Fruit fly (Drosophila melanogaster) S2 (cell line): ENCODE data around the gene Aps.

Source experiments
- CG8478 ChIP-seq: fragments of >200 bp; optimal IDR thresholded peaks from 2 replicates; lab custom pipeline; 2018
- CTCF ChIP-seq, 2 experiments: fragments of >200 bp; optimal IDR thresholded peaks; 2 replicates each; lab custom pipeline; 2018

The Aps gene

DNA sequence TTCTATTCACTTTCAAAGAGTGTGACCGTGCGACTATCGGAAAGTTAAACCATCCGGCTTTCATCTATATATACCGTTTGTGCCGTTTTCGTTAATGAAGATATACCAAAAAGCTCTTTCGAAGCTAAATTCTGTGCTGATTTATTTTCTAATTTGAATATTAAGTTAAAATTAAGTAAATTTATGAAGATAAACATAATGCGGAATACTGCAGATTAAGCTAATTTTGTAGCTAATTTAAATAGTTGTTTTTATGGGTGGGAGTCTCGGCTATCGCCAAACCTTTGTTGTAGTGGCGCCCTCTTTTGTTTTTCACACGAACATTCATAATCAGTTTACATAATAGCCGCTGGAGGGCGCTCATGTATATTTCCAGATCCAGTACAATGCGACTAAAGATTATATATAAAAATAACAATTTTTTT lies at the start of gene Aps:
TSS of gene Aps (minus strand) at position 37 of the 425 bp plus-strand sequence.
- TF ChIP-seq CG8478 (lab: Kevin White, UChicago) = no peak
- peak; percentile 74 to 92 for TF ChIP-seq CTCF (optimal IDR thresholded peaks at IDR 0.05; lab: Kevin White, UChicago)

DNA sequence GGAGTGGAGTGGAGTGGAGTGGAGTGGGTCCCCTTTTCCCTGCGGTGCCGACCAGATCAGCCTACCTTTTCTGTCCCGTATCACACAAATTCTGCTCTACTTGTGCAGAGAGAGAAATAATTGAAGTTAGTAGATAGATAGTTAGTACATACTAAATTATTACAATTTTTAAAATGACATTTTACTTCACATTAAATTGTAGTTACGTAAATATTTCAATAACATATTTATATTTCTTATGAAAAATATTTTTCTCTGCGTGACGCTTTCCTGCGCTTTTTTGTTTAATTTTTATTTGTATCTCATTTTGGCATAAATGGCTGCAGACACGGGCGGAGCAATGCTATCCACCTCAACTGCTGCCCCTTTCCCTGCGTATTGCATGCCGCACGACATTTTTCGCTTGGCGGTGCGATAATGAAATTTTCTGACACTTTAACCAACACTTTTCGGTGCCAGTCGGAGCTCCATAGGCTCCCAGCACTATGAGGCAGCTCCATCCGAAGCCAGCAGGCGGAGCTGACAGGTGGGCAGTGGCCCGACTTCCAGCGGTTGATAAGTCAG lies 47.9 kb upstream of the Aps start:
- no peak for TF ChIP-seq CTCF (optimal IDR thresholded peaks at IDR 0.05; lab: Kevin White, UChicago)

DNA sequence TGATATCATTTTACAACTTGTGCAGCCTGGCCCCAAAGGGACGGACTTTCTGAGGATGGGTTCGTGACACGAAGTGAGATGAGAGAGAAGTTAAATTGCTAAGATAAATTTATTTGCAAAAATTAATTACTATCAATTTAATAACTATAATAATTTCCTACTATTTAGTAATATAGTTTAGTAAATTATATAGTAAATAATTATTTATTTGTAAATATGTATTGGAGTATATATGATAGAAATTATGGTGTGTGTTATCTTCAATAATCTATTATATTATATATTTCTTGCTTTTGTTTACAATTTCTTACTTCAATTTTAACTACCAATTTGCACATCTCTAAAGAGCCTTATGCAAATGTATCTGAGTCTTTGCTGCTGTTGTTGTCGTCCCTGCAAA lies 43.6 kb upstream of the Aps start:
- TF ChIP-seq CG8478 (lab: Kevin White, UChicago) = no peak
- TF ChIP-seq CTCF (optimal IDR thresholded peaks at IDR 0.05; lab: Kevin White, UChicago) = no peak

DNA sequence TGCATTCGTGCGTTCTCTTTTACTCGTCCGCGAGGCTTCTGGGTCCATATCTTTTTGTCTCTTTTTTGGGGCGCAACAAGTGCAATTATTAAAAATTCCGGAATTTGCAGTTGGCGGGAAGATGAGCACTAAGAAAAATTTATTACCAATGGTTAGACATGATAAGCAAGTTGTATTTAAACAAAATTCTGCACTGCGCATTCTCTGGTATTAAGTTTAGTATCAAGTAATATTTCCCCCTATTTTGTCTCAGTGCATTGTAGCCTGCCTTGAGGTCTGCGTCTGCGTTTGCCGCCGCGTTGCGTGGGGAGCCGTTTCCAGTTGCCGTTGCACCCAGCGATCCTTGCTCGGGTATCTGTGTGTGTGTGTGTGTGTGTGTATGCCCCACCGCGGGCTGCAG lies 41.4 kb upstream of the Aps start:
- TF ChIP-seq CTCF (optimal IDR thresholded peaks at IDR 0.05; lab: Kevin White, UChicago) (no peak), CG8478 (lab: Kevin White, UChicago) (no peak)

DNA sequence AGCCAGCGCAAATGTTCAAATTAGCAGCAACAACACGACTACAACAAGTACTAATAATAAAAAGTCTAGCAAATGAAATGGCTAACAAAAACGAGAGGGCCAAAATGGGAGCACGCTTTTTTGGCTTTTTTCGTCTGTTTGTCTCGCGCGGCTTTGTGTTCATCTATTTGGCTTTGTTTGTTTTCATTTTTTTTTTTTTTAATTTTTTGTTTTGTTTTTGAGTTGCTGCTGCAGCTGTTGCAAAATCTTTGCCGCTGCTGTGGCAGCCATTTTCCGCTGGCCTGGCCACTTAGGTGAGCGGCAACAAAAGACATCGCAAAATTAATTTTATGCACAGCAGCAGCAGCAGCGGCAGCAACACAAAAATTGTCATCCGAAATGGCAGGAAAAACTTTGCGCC lies 39.2 kb upstream of the Aps start:
- TF ChIP-seq CTCF (optimal IDR thresholded peaks at IDR 0.05; lab: Kevin White, UChicago) (no peak), CG8478 (lab: Kevin White, UChicago) (no peak)

DNA sequence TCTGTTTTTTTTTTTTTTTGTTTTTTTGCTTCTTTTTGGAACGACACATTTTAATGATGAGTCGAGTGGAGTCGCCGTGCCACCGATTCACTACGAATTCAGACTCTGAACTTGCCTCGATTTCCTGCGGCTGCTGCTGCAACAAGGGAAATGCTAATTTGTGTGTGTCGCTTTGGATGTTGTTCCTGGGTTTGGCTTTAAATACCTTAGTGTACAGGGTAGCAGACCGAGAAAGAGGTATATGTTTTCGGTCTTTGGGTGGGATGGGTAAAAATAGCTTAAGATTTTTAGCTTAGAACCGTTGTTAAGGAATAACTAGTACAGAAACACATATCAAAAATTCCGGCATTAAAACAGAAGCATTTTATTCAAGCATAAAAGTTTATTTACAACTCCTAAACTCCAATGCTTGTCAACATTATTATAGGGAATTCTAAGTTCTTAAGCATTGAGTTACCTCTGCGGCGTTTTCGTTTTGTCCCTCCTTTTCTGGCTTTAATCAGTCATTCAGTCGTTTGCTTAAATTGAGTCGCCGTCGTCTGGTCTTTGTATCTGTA lies 36.1 kb upstream of the Aps start:
- no peak for TF ChIP-seq CG8478 (lab: Kevin White, UChicago)

DNA sequence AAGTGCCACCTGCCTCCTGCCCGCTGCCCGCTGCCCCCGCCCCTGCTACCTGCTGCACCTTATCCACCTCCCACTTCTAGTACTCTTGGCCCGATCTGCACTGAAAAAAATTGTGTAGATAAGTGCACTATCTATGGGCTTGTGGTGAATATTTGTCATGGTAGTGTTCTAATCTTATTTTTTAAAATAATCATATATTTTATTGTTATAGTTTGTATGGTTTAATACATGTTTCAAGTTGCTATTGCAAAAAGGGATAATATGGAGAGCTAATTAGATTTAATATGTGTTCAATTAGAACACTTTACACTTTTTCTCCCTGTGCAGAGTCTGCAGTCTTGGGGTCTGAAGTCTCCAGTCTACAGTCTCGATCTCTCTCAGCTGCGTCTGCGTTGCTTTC lies 32.5 kb upstream of the Aps start:
- no peak for TF ChIP-seq CG8478 (lab: Kevin White, UChicago)
- TF ChIP-seq CTCF (optimal IDR thresholded peaks at IDR 0.05; lab: Kevin White, UChicago) = no peak

DNA sequence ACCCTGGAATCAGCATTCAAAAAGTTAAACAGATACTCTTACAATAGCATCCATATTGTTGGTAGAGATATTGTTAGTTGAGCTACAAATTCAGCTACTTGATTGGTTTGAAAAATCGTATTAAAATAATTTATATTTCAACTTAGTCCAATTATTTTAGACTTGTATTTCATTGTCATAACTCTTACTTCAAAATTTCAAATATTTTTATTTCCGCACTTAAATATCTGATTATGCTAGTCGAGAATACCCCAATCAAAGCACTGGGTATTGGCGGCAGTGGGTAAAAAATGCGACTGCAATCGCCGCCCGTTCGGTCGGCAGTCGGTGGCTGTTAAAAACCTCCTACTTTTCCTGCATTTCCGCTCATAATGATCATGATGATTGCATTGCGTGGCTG lies 29.9 kb upstream of the Aps start:
- TF ChIP-seq CG8478 (lab: Kevin White, UChicago) = no peak
- no peak for TF ChIP-seq CTCF (optimal IDR thresholded peaks at IDR 0.05; lab: Kevin White, UChicago)

DNA sequence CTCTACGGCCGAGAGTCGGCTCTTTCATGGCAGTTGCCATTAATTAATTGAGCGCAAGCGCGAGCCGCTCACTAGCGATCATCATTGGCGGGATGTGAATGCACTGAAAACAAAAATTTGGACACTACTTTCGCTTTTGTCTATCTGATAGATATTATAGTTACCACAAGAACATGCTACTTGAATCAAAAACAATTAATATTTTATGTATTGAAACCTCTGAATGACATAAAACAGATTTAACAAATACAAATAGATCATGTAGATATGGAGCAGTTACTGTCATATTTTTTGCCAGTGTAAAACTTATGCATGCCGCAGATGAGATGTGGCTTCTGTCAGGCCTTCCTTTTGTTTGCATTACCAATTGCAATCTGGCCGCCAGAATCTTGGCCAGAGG lies 29.0 kb upstream of the Aps start:
- TF ChIP-seq CG8478 (lab: Kevin White, UChicago) (no peak), CTCF (optimal IDR thresholded peaks at IDR 0.05; lab: Kevin White, UChicago) (no peak)

DNA sequence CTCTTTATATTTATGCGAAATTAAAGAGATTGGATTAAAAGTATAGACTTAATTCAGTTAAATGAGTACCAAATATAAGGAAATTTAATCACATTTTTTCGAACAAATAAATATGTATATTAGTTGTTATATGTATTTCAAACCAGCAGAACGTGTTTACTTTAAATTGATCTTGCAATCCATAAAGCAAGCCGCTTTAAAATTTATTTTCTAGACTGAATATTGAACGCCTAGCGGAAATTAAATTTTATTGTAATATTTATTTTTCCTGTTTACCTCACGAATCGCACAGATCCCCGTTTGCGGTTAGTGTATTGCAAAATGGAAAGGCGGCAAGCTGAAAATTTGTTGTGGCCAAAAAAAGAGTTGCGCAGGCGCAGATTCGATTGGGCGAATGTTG lies 28.4 kb upstream of the Aps start:
- TF ChIP-seq CTCF (optimal IDR thresholded peaks at IDR 0.05; lab: Kevin White, UChicago) = no peak

DNA sequence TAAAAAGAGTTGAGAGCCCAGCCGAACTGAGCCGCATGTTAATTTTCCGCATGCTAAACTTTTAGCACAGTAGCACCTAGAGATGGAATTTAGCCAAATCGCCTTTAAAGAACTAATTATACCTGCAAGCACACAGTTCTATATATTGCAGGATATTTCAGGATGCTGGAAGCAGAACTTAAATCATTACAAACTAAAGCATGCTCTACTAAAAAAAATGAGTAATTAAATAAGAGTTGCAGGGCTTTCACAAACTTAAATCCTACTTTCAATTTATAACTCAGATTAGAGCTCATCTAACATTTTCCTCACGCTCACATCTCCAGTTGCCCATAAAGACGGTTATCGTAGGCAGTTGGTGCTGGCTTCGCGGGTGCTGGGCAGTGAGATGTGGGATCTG lies 25.8 kb upstream of the Aps start:
- TF ChIP-seq CG8478 (lab: Kevin White, UChicago) (no peak), CTCF (optimal IDR thresholded peaks at IDR 0.05; lab: Kevin White, UChicago) (no peak)

DNA sequence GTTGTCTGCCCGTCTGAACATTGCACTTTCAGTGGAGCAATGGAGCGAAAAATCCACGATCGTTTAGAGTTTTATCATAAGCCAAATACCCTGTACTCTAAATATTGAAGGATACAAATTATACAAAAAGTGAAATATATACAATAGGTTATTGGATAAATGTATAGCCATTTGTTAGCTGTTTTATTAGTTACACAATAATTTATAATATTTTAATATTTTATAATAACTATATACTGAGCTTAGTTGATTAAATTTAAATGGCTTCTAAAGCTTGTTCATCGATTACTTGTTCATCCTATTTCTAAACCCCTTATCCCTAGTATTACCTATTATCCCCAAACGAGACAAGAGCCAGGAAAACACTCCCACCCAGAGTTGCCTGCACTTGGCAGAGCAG lies 24.1 kb upstream of the Aps start:
- no peak for TF ChIP-seq CTCF (optimal IDR thresholded peaks at IDR 0.05; lab: Kevin White, UChicago)
- no peak for TF ChIP-seq CG8478 (lab: Kevin White, UChicago)

DNA sequence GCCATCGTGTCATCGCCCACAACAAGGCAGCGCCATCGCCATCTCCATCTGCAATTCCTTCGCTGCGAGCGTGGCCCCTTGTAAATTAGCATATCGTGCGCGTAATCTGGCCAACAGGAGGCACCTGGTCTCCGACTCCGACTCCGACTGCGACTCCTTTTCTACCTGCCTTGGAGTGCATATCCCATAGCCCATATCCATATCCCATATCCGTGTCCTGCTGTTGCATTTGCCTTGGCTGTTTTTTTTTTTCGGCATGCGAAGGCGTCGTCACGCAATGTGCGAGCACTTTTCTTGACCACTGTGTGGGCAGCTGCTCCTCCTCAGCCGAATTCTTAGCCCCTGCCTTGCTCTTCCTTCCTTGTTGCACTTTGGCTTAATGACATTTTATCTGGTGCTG lies 19.5 kb upstream of the Aps start:
- TF ChIP-seq CG8478 (lab: Kevin White, UChicago) (no peak), CTCF (optimal IDR thresholded peaks at IDR 0.05; lab: Kevin White, UChicago) (no peak)

DNA sequence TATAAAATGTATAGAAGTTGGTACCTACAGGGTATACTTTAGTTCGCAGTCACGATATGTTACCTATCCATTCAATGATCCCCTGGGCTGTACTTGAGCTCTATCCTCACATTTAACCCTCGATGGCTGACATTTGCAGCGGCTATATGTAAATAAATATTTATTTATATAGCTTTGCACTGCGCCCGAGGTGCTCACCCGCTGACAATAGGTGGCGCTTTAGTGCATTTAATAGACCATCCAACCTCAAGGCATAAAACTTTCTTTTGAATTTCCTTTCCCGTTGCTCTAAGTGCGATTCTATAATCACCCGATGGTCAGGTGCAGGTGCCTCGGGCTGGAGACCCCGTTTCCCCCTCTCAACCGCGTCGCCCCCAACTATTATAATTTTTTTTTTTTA lies 18.3 kb upstream of the Aps start:
- TF ChIP-seq CG8478 (lab: Kevin White, UChicago) = no peak
- peak in 1 of 2 experiments; percentile 56 for TF ChIP-seq CTCF (optimal IDR thresholded peaks at IDR 0.05; lab: Kevin White, UChicago)

DNA sequence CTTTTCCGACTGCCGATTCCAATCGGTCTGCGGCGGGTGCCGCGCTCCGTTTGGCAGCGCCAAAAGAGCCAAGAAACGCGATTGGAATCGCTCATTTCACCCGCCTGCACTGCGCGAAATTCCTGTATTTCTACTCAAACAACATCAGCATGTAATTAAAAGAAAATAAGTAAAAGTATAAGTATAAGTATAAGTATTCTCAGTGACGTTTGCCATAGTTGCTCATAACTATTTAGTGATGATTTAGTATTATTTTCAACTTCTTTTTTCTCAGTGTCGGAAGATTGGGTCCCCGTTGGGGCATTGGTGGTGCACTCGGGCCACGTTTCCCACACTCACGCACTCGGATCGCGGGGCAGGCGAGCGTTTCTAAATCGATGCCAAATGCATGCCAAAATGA lies 14.3 kb upstream of the Aps start:
- TF ChIP-seq CTCF (optimal IDR thresholded peaks at IDR 0.05; lab: Kevin White, UChicago) = no peak
- TF ChIP-seq CG8478 (lab: Kevin White, UChicago) = no peak

DNA sequence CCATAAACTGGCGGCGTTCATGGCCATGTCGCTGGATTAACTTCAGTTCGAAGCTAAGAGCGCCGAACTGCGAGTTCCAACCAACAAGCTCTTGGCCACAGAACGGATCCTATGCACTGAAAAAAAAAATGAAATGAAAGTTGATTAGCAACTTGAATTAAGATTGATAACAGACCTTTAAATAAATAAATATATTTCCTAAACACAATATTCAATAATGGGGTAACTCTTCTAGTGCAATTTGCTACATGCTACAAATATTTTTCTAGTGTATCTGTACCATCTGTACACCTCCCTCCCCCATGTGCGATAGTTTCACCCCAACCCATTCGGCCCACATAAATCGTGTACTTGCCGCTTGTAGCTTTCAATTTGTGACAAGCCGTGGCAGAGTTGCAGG lies 10.7 kb upstream of the Aps start:
- TF ChIP-seq CTCF (optimal IDR thresholded peaks at IDR 0.05; lab: Kevin White, UChicago) = no peak
- no peak for TF ChIP-seq CG8478 (lab: Kevin White, UChicago)
